Worm (Caenorhabditis elegans): ENCODE data around the gene afmd-2.

- TF ChIP-seq Y56A3A.18 (GFP tag; IDR thresholded peaks at IDR 0.05): no peak
- no peak for TF ChIP-seq ama-1 (optimal IDR thresholded peaks at IDR 0.05)
- no peak for TF ChIP-seq ama-1 (GFP tag; optimal IDR thresholded peaks at IDR 0.05)
- TF ChIP-seq unc-62 (GFP tag; optimal IDR thresholded peaks at IDR 0.05): no peak
- no peak for TF ChIP-seq hlh-12 (tag; optimal IDR thresholded peaks at IDR 0.05)
These were observed 43.2 kb upstream of the afmd-2 start, which contains the start of gene fezf-1 for ce11 chrIV:13465797-13466196.

All from whole organism, young adult.